Fruit fly (Drosophila melanogaster) whole organism, embryonic: ENCODE measurements around the gene CG10165.
A peak's percentile ranks its signal among the peaks of the same experiment; 100 is the strongest.

Source experiments
- Blimp-1 ChIP-seq: fragments of 200-800 bp; sonication (Bioruptor generic); optimal IDR thresholded peaks from 3 replicates; lab custom pipeline; 2018; ENCODE audit warnings: missing biosample characterization, missing genetic modification characterization, mild to moderate bottlenecking, moderate library complexity, missing genetic modification reagents
- CG10565 ChIP-seq: fragments of 200-800 bp; sonication (Bioruptor generic); optimal IDR thresholded peaks from 3 replicates; lab custom pipeline; 2016; ENCODE audit warnings: missing biosample characterization, mild to moderate bottlenecking, missing genetic modification characterization
- CG12104 ChIP-seq: fragments of 200-800 bp; sonication (Bioruptor generic); optimal IDR thresholded peaks from 3 replicates; lab custom pipeline; 2016; ENCODE audit warnings: missing biosample characterization, missing genetic modification characterization
- CG15011 ChIP-seq: fragments of 200-800 bp; sonication (Bioruptor generic); optimal IDR thresholded peaks from 3 replicates; lab custom pipeline; 2018; ENCODE audit warnings: missing biosample characterization, mild to moderate bottlenecking, missing genetic modification characterization
- CG16813 ChIP-seq: fragments of 200-800 bp; sonication (Bioruptor generic); IDR thresholded peaks from 3 replicates; pipeline ENCODE4 v1.3.6; 2022; ENCODE audit warnings: missing biosample characterization, missing genetic modification characterization; ENCODE audit not compliant: partially characterized antibody
- CG17361 ChIP-seq: fragments of 200-800 bp; sonication (Bioruptor generic); IDR thresholded peaks from 3 replicates; pipeline ENCODE4 v1.3.6; 2022; ENCODE audit warnings: missing biosample characterization, missing genetic modification characterization
- CG17802 ChIP-seq: fragments of 200-800 bp; sonication (Bioruptor generic); optimal IDR thresholded peaks from 2 replicates; lab custom pipeline; 2018; ENCODE audit warnings: missing biosample characterization, mild to moderate bottlenecking, missing genetic modification characterization, moderate library complexity
- CG2199 ChIP-seq: fragments of 200-800 bp; sonication (Bioruptor generic); IDR thresholded peaks from 3 replicates; pipeline ENCODE4 v1.3.6; 2022; ENCODE audit warnings: missing biosample characterization, missing genetic modification characterization
- CG2712 ChIP-seq: fragments of 200-800 bp; optimal IDR thresholded peaks from 3 replicates; lab custom pipeline; 2019; ENCODE audit warnings: missing biosample characterization, mild to moderate bottlenecking, missing genetic modification characterization, moderate library complexity
- CG31224 ChIP-seq: fragments of 200-800 bp; sonication (Bioruptor generic); IDR thresholded peaks from 2 replicates; pipeline ENCODE4 v1.3.6; 2022; ENCODE audit warnings: missing biosample characterization, missing genetic modification characterization
- CG31365 ChIP-seq: fragments of 200-800 bp; sonication (Bioruptor generic); optimal IDR thresholded peaks from 2 replicates; lab custom pipeline; 2018; ENCODE audit warnings: missing biosample characterization, mild to moderate bottlenecking, missing genetic modification characterization
- CG3847 ChIP-seq: fragments of 200-800 bp; sonication (Bioruptor generic); IDR thresholded peaks from 2 replicates; pipeline ENCODE4 v1.3.6; 2022; ENCODE audit warnings: missing biosample characterization, missing genetic modification characterization
- CG4854 ChIP-seq: fragments of 200-800 bp; sonication (Bioruptor generic); optimal IDR thresholded peaks from 2 replicates; lab custom pipeline; 2016; ENCODE audit warnings: missing biosample characterization, missing genetic modification characterization, inconsistent platforms
- CG5180 ChIP-seq: fragments of 200-800 bp; sonication (Bioruptor generic); optimal IDR thresholded peaks from 3 replicates; lab custom pipeline; 2017; ENCODE audit warnings: missing biosample characterization, missing genetic modification characterization, mild to moderate bottlenecking, moderate library complexity, missing genetic modification reagents
- CG6683 ChIP-seq: fragments of 200-800 bp; sonication (Bioruptor generic); optimal IDR thresholded peaks from 2 replicates; lab custom pipeline; 2017; ENCODE audit warnings: missing biosample characterization, mild to moderate bottlenecking, missing genetic modification characterization, missing genetic modification reagents
- CG7745 ChIP-seq: fragments of 200-800 bp; sonication (Bioruptor generic); optimal IDR thresholded peaks from 2 replicates; lab custom pipeline; 2018; ENCODE audit warnings: missing biosample characterization, mild to moderate bottlenecking, missing genetic modification characterization, moderate library complexity
- CG8924 ChIP-seq: fragments of 200-800 bp; optimal IDR thresholded peaks from 3 replicates; lab custom pipeline; 2019; ENCODE audit warnings: missing biosample characterization, mild to moderate bottlenecking, missing genetic modification characterization, moderate library complexity
- Chrac-16 ChIP-seq: fragments of 200-800 bp; sonication (Bioruptor generic); optimal IDR thresholded peaks from 3 replicates; lab custom pipeline; 2016; ENCODE audit warnings: missing biosample characterization, missing genetic modification characterization
- CkIIα-i1 ChIP-seq: fragments of 200-800 bp; sonication (Bioruptor generic); IDR thresholded peaks from 2 replicates; pipeline ENCODE4 v1.3.6; 2022; ENCODE audit warnings: missing biosample characterization, missing genetic modification characterization
- Dek ChIP-seq: fragments of 200-800 bp; sonication (Bioruptor generic); optimal IDR thresholded peaks from 3 replicates; lab custom pipeline; 2019; ENCODE audit warnings: missing biosample characterization, mild to moderate bottlenecking, missing genetic modification characterization, moderate library complexity
- Dfd ChIP-seq, 2 experiments: fragments of >200 bp; optimal IDR thresholded peaks; 2 replicates each; lab custom pipeline; 2017; ENCODE audit warnings: missing biosample characterization in 2 of 2, missing genetic modification characterization in 2 of 2
- Ets65A ChIP-seq: fragments of 200-800 bp; sonication (Bioruptor generic); peaks from one replicate; lab custom pipeline; 2016; ENCODE audit warnings: missing biosample characterization, missing genetic modification characterization
- GATAe ChIP-seq: fragments of 200-800 bp; sonication (Bioruptor generic); conservative IDR thresholded peaks from 2 replicates; pipeline ENCODE4 v1.3.6; 2022; ENCODE audit warnings: missing biosample characterization, missing genetic modification characterization
- HLH3B ChIP-seq: fragments of 200-800 bp; sonication (Bioruptor generic); IDR thresholded peaks from 2 replicates; pipeline ENCODE4 v1.3.6; 2022; ENCODE audit warnings: missing biosample characterization, missing genetic modification characterization
- HLH4C ChIP-seq: fragments of 200-800 bp; sonication (Bioruptor generic); IDR thresholded peaks from 3 replicates; pipeline ENCODE4 v1.3.6; 2022; ENCODE audit warnings: missing biosample characterization, missing genetic modification characterization; ENCODE audit not compliant: partially characterized antibody
- Hey ChIP-seq: fragments of 200-800 bp; sonication (Bioruptor generic); optimal IDR thresholded peaks from 3 replicates; lab custom pipeline; 2018; ENCODE audit warnings: missing biosample characterization, mild to moderate bottlenecking, missing genetic modification characterization
- HmgD ChIP-seq: fragments of 200-800 bp; sonication (Bioruptor generic); optimal IDR thresholded peaks from 3 replicates; lab custom pipeline; 2016; ENCODE audit warnings: missing biosample characterization, missing genetic modification characterization
- Hr39 ChIP-seq: fragments of >200 bp; optimal IDR thresholded peaks from 2 replicates; lab custom pipeline; 2017
- Hr78 ChIP-seq, 2 experiments: fragments of 200-800 bp in 1 of 2; fragments of >200 bp in 1 of 2; sonication (Bioruptor generic) in 1 of 2; optimal IDR thresholded peaks; 2 replicates each; lab custom pipeline; 2017 to 2019; ENCODE audit warnings: missing biosample characterization in 2 of 2, missing genetic modification characterization in 2 of 2, mild to moderate bottlenecking in 1 of 2, moderate library complexity in 1 of 2
- Max ChIP-seq: fragments of 200-800 bp; sonication (Bioruptor generic); optimal IDR thresholded peaks from 2 replicates; lab custom pipeline; 2016; ENCODE audit warnings: missing biosample characterization, mild to moderate bottlenecking, missing genetic modification characterization
- Meics ChIP-seq: fragments of 200-800 bp; sonication (Bioruptor generic); optimal IDR thresholded peaks from 2 replicates; lab custom pipeline; 2017; ENCODE audit warnings: missing biosample characterization, mild to moderate bottlenecking, missing genetic modification characterization
- Pdp1 ChIP-seq, 2 experiments: fragments of 200-800 bp; sonication (Bioruptor generic); optimal IDR thresholded peaks; 3 replicates each; lab custom pipeline; 2016; ENCODE audit warnings: missing biosample characterization in 2 of 2, missing genetic modification characterization in 2 of 2, mild to moderate bottlenecking in 1 of 2, moderate library complexity in 1 of 2
- Sry-β ChIP-seq: fragments of 200-800 bp; sonication (Bioruptor generic); optimal IDR thresholded peaks from 2 replicates; lab custom pipeline; 2018; ENCODE audit warnings: missing biosample characterization, mild to moderate bottlenecking, missing genetic modification characterization, moderate library complexity
- Stat92E ChIP-seq, 3 experiments: fragments of >200 bp in 2 of 3; fragments of 200-800 bp in 1 of 3; sonication (Bioruptor generic) in 1 of 3; optimal IDR thresholded peaks; 2 replicates each; lab custom pipeline; 2017 to 2019; ENCODE audit warnings: missing biosample characterization in 3 of 3, missing genetic modification characterization in 3 of 3, mild to moderate bottlenecking in 1 of 3, moderate library complexity in 1 of 3
- bsh ChIP-seq, 2 experiments: fragments of 200-800 bp; sonication (Bioruptor generic); optimal IDR thresholded peaks; 2 replicates each; lab custom pipeline; 2017 to 2018; ENCODE audit warnings: mild to moderate bottlenecking in 2 of 2, missing biosample characterization in 2 of 2, missing genetic modification characterization in 2 of 2, moderate library complexity in 1 of 2
- disco-r ChIP-seq: fragments of 200-800 bp; sonication (Bioruptor generic); optimal IDR thresholded peaks from 2 replicates; lab custom pipeline; 2016; ENCODE audit warnings: missing biosample characterization, missing genetic modification characterization
- exex ChIP-seq: fragments of 200-800 bp; sonication (Bioruptor generic); optimal IDR thresholded peaks from 4 replicates; lab custom pipeline; 2018; ENCODE audit warnings: missing biosample characterization, mild to moderate bottlenecking, missing genetic modification characterization, moderate library complexity
- fd3F ChIP-seq: fragments of 200-800 bp; sonication (Bioruptor generic); optimal IDR thresholded peaks from 2 replicates; lab custom pipeline; 2018; ENCODE audit warnings: missing biosample characterization, mild to moderate bottlenecking, missing genetic modification characterization, moderate library complexity
- ftz-f1 ChIP-seq: fragments of 200-800 bp; sonication (Bioruptor generic); optimal IDR thresholded peaks from 2 replicates; lab custom pipeline; 2016; ENCODE audit warnings: missing biosample characterization, missing genetic modification characterization
- inv ChIP-seq: fragments of 200-800 bp; sonication (Bioruptor generic); IDR thresholded peaks from 2 replicates; pipeline ENCODE4 v1.3.6; 2022; ENCODE audit warnings: missing biosample characterization, missing genetic modification characterization; ENCODE audit not compliant: partially characterized antibody
- lilli ChIP-seq: fragments of 200-800 bp; sonication (Bioruptor generic); optimal IDR thresholded peaks from 3 replicates; lab custom pipeline; 2016; ENCODE audit warnings: missing biosample characterization, missing genetic modification characterization
- scrt ChIP-seq: fragments of 200-800 bp; sonication (Bioruptor generic); optimal IDR thresholded peaks from 2 replicates; lab custom pipeline; 2018; ENCODE audit warnings: missing biosample characterization, mild to moderate bottlenecking, missing genetic modification characterization, moderate library complexity
- sim ChIP-seq: fragments of 200-800 bp; sonication (Bioruptor generic); IDR thresholded peaks from 2 replicates; pipeline ENCODE4 v1.3.6; 2022; ENCODE audit warnings: missing biosample characterization, missing genetic modification characterization
- slp2 ChIP-seq: fragments of 200-800 bp; sonication (Bioruptor generic); optimal IDR thresholded peaks from 2 replicates; lab custom pipeline; 2016; ENCODE audit warnings: missing biosample characterization, missing genetic modification characterization
- ssp ChIP-seq: fragments of 200-800 bp; sonication (Bioruptor generic); IDR thresholded peaks from 2 replicates; pipeline ENCODE4 v1.3.6; 2022; ENCODE audit warnings: missing biosample characterization, missing genetic modification characterization
- trem ChIP-seq: fragments of 200-800 bp; optimal IDR thresholded peaks from 3 replicates; lab custom pipeline; 2019; ENCODE audit warnings: missing biosample characterization, mild to moderate bottlenecking, missing genetic modification characterization, moderate library complexity
- unpg ChIP-seq: fragments of 200-800 bp; sonication (Bioruptor generic); optimal IDR thresholded peaks from 3 replicates; lab custom pipeline; 2018; ENCODE audit warnings: missing biosample characterization, mild to moderate bottlenecking, missing genetic modification characterization, moderate library complexity
- usp ChIP-seq: fragments of >200 bp; optimal IDR thresholded peaks from 2 replicates; lab custom pipeline; 2017; ENCODE audit warnings: missing biosample characterization, missing genetic modification characterization
- zfh2 ChIP-seq: fragments of 200-800 bp; sonication (Bioruptor generic); optimal IDR thresholded peaks from 2 replicates; lab custom pipeline; 2016; ENCODE audit warnings: missing biosample characterization, missing genetic modification characterization

The CG10165 gene

DNA sequence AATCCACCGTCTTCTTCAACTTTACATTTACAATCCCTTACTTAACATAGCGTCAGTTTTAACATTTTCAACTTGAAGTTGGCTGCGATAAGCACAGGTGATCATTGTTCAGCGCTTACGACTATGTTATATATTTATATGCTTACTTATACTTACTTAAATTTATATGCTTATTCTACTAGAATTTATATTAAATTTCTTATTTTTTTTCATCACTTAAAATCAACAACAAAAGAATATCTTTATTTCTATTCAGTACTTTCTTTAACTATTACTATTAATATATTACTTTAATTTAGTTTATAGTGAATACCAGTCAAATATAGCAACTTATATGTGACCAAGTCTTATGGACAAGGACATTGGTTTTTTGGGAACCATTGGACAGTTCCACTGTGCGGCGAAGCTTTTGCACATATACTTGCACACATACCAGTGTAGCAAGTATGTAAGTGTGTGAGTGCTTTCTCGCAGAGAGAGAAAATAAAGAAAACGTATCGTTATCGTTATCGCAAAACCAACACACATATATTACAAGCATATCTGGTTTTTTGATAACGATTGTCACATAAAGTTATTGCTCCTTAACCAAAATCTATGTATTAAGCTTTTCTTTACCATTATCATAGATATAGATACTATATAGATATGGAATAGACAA, 12.8 kb downstream of the CG10165 start, which contains the start of gene Hasp (continued):
- peak; percentile 92 for TF ChIP-seq Ets65A (GFP tag; lab: Kevin White, UChicago)
- peak; percentile 45; the same call in 1 of the 2 replicates for TF ChIP-seq HLH3B (GFP tag; lab: Robert Waterston, UW)
- TF ChIP-seq CG5180 (GFP tag; lab: Kevin White, UChicago), result no peak
- no peak for TF ChIP-seq usp (GFP tag; lab: Kevin White, UChicago)
- TF ChIP-seq Meics, result peak; percentile 67
- TF ChIP-seq Blimp-1 (GFP tag; lab: Kevin White, UChicago), result peak; percentile 75
- no peak for TF ChIP-seq zfh2 (GFP tag; lab: Kevin White, UChicago)
- peak; percentile 68 for TF ChIP-seq CG16813 (GFP tag; lab: Robert Waterston, UW)
- peak; percentile 40 for TF ChIP-seq Chrac-16
- 0 out of 2 replicates have a peak, but pooled peaks have one; percentile 23 for TF ChIP-seq ssp (GFP tag; lab: Robert Waterston, UW)
- peak; percentile 71; the same call in 2 of the 3 replicates for TF ChIP-seq CG17361
- no peak for TF ChIP-seq ftz-f1 (GFP tag; lab: Kevin White, UChicago)
- TF ChIP-seq CkIIα-i1 (GFP tag; lab: Robert Waterston, UW), result no peak
- no peak for TF ChIP-seq scrt
- TF ChIP-seq fd3F (GFP tag; lab: Kevin White, UChicago), result no peak
- TF ChIP-seq inv, result peak; percentile 28; the same call in 1 of the 2 replicates
- TF ChIP-seq unpg (GFP tag; lab: Kevin White, UChicago), result peak; percentile 66
- TF ChIP-seq Sry-β, result no peak
- no peak for TF ChIP-seq Hr39
- peak; percentile 18 for TF ChIP-seq Dek (tag; lab: Kevin White, UChicago)
- peak; percentile 9 for TF ChIP-seq CG8924 (tag; lab: Kevin White, UChicago)
- TF ChIP-seq CG17802 (tag; lab: Kevin White, UChicago), result no peak
- peak; percentile 72 for TF ChIP-seq CG2712 (tag; lab: Kevin White, UChicago)
- TF ChIP-seq Pdp1 (GFP tag; optimal IDR thresholded peaks at IDR 0.05; lab: Kevin White, UChicago), result peak in 1 of 2 experiments; percentile 45
- peak; percentile 51 for TF ChIP-seq Max
- no peak for TF ChIP-seq GATAe (GFP tag; lab: Robert Waterston, UW)
- no peak for TF ChIP-seq disco-r
- TF ChIP-seq Stat92E (GFP tag; optimal IDR thresholded peaks at IDR 0.05; lab: Kevin White, UChicago), result no peak
- TF ChIP-seq trem (tag; lab: Kevin White, UChicago), result peak; percentile 33
- peak; percentile 36 for TF ChIP-seq CG12104 (GFP tag; lab: Kevin White, UChicago)
- no peak for TF ChIP-seq CG7745
- TF ChIP-seq CG4854 (GFP tag; lab: Kevin White, UChicago), result no peak
- TF ChIP-seq Dfd (GFP tag; optimal IDR thresholded peaks at IDR 0.05; lab: Kevin White, UChicago), result no peak
- peak in 1 of 2 experiments; percentile 75 for TF ChIP-seq bsh (GFP tag; optimal IDR thresholded peaks at IDR 0.05; lab: Kevin White, UChicago)
- peak; percentile 10 for TF ChIP-seq CG6683 (GFP tag; lab: Kevin White, UChicago)
- TF ChIP-seq Hr78 (GFP tag; optimal IDR thresholded peaks at IDR 0.05; lab: Kevin White, UChicago), result no peak
- peak; percentile 47 for TF ChIP-seq lilli (GFP tag; lab: Kevin White, UChicago)
- TF ChIP-seq CG31365 (tag; lab: Kevin White, UChicago), result no peak
- no peak for TF ChIP-seq exex (tag; lab: Kevin White, UChicago)
- peak; percentile 31 for TF ChIP-seq slp2 (GFP tag; lab: Kevin White, UChicago)
- no peak for TF ChIP-seq Hey (tag; lab: Kevin White, UChicago)
- no peak for TF ChIP-seq HmgD (GFP tag; lab: Kevin White, UChicago)
- TF ChIP-seq HLH4C, result peak; percentile 94
- TF ChIP-seq CG2199 (GFP tag; lab: Robert Waterston, UW), result no peak
- TF ChIP-seq CG3847, result no peak; the same call in 1 of the 2 replicates
- no peak for TF ChIP-seq CG15011 (GFP tag; lab: Kevin White, UChicago)
- TF ChIP-seq CG10565 (GFP tag; lab: Kevin White, UChicago), result no peak
- TF ChIP-seq sim, result no peak; the same call in 1 of the 2 replicates
- TF ChIP-seq CG31224 (GFP tag; lab: Robert Waterston, UW), result peak; percentile 50; the same call in 1 of the 2 replicates
